Fruit fly (Drosophila melanogaster) whole organism, embryonic: ENCODE results near the gene CG12594.

Experiments
- Bteb2 ChIP-seq: fragments of 200-800 bp; sonication (Bioruptor generic); optimal IDR thresholded peaks from 2 replicates; lab custom pipeline; 2016; ENCODE audit warnings: missing biosample characterization, missing genetic modification characterization
- CG1024 ChIP-seq: fragments of 200-800 bp; sonication (Bioruptor generic); IDR thresholded peaks from 2 replicates; pipeline ENCODE4 v1.3.6; 2022; ENCODE audit warnings: missing biosample characterization, missing genetic modification characterization
- CG10462 ChIP-seq: fragments of 200-800 bp; sonication (Bioruptor generic); optimal IDR thresholded peaks from 2 replicates; lab custom pipeline; 2016; ENCODE audit warnings: missing biosample characterization, missing genetic modification characterization
- CG10959 ChIP-seq: fragments of 200-800 bp; sonication (Bioruptor generic); IDR thresholded peaks from 2 replicates; pipeline ENCODE4 v1.3.6; 2022; ENCODE audit warnings: missing biosample characterization, missing genetic modification characterization
- CG11504 ChIP-seq: fragments of 200-800 bp; sonication (Bioruptor generic); optimal IDR thresholded peaks from 3 replicates; lab custom pipeline; 2019; ENCODE audit warnings: missing biosample characterization, mild to moderate bottlenecking, missing genetic modification characterization, moderate library complexity
- CG12155 ChIP-seq: fragments of 200-800 bp; sonication (Bioruptor generic); optimal IDR thresholded peaks from 3 replicates; lab custom pipeline; 2016; ENCODE audit warnings: missing biosample characterization, missing genetic modification characterization
- CG13424 ChIP-seq: fragments of 200-800 bp; sonication (Bioruptor generic); optimal IDR thresholded peaks from 2 replicates; lab custom pipeline; 2019; ENCODE audit warnings: missing biosample characterization, mild to moderate bottlenecking, missing genetic modification characterization, moderate library complexity
- CG13775 ChIP-seq: fragments of 200-800 bp; sonication (Bioruptor generic); optimal IDR thresholded peaks from 3 replicates; lab custom pipeline; 2017; ENCODE audit warnings: missing biosample characterization, mild to moderate bottlenecking, missing genetic modification characterization
- CG15479 ChIP-seq: fragments of 200-800 bp; sonication (Bioruptor generic); optimal IDR thresholded peaks from 3 replicates; lab custom pipeline; 2019; ENCODE audit warnings: missing biosample characterization, mild to moderate bottlenecking, missing genetic modification characterization, moderate library complexity
- CG15696 ChIP-seq: fragments of 200-800 bp; sonication (Bioruptor generic); optimal IDR thresholded peaks from 2 replicates; lab custom pipeline; 2019; ENCODE audit warnings: missing biosample characterization, mild to moderate bottlenecking, missing genetic modification characterization, moderate library complexity
- CG1602 ChIP-seq: fragments of 200-800 bp; sonication (Bioruptor generic); optimal IDR thresholded peaks from 3 replicates; lab custom pipeline; 2016; ENCODE audit warnings: missing biosample characterization, missing genetic modification characterization
- CG16779 ChIP-seq: fragments of 200-800 bp; sonication (Bioruptor generic); IDR thresholded peaks from 2 replicates; pipeline ENCODE4 v1.3.6; 2022; ENCODE audit warnings: missing biosample characterization, missing genetic modification characterization
- CG18599 ChIP-seq: fragments of 200-800 bp; sonication (Bioruptor generic); optimal IDR thresholded peaks from 3 replicates; lab custom pipeline; 2017; ENCODE audit warnings: missing biosample characterization, missing genetic modification characterization, mild to moderate bottlenecking, moderate library complexity, missing genetic modification reagents
- CG18619 ChIP-seq: fragments of 200-800 bp; sonication (Bioruptor generic); optimal IDR thresholded peaks from 3 replicates; lab custom pipeline; 2017; ENCODE audit warnings: missing biosample characterization, mild to moderate bottlenecking, missing genetic modification characterization
- CG31365 ChIP-seq: fragments of 200-800 bp; sonication (Bioruptor generic); optimal IDR thresholded peaks from 2 replicates; lab custom pipeline; 2018; ENCODE audit warnings: missing biosample characterization, mild to moderate bottlenecking, missing genetic modification characterization
- CG42726 ChIP-seq: fragments of 200-800 bp; sonication (Bioruptor generic); IDR thresholded peaks from 2 replicates; pipeline ENCODE4 v1.3.6; 2022; ENCODE audit warnings: missing biosample characterization, missing genetic modification characterization; ENCODE audit not compliant: partially characterized antibody
- CG4328 ChIP-seq: fragments of 200-800 bp; sonication (Bioruptor generic); optimal IDR thresholded peaks from 3 replicates; lab custom pipeline; 2017; ENCODE audit warnings: missing biosample characterization, missing genetic modification reagents, missing genetic modification characterization
- CG4424 ChIP-seq: fragments of 200-800 bp; sonication (Bioruptor generic); optimal IDR thresholded peaks from 3 replicates; lab custom pipeline; 2016; ENCODE audit warnings: missing biosample characterization, missing genetic modification characterization
- CG6854 ChIP-seq: fragments of 200-800 bp; sonication (Bioruptor generic); optimal IDR thresholded peaks from 3 replicates; lab custom pipeline; 2017; ENCODE audit warnings: missing biosample characterization, mild to moderate bottlenecking, missing genetic modification characterization
- CrebB ChIP-seq: fragments of 200-800 bp; sonication (Bioruptor generic); optimal IDR thresholded peaks from 3 replicates; lab custom pipeline; 2018; ENCODE audit warnings: missing biosample characterization, mild to moderate bottlenecking, missing genetic modification characterization
- Deaf1 ChIP-seq: fragments of 200-800 bp; optimal IDR thresholded peaks from 3 replicates; lab custom pipeline; 2019; ENCODE audit warnings: missing biosample characterization, mild to moderate bottlenecking, missing genetic modification characterization, moderate library complexity
- Doc2 ChIP-seq: fragments of 200-800 bp; sonication (Bioruptor generic); IDR thresholded peaks from 2 replicates; pipeline ENCODE4 v1.3.6; 2022; ENCODE audit warnings: missing biosample characterization, missing genetic modification characterization
- Eip74EF ChIP-seq, 2 experiments: fragments of 200-800 bp in 1 of 2; fragments of >200 bp in 1 of 2; sonication (Bioruptor generic) in 1 of 2; optimal IDR thresholded peaks; 2 replicates each; lab custom pipeline; 2017 to 2019; ENCODE audit warnings: missing biosample characterization in 2 of 2, missing genetic modification characterization in 2 of 2, mild to moderate bottlenecking in 1 of 2, moderate library complexity in 1 of 2
- Fer3 ChIP-seq: fragments of 200-800 bp; sonication (Bioruptor generic); optimal IDR thresholded peaks from 2 replicates; lab custom pipeline; 2018; ENCODE audit warnings: missing biosample characterization, mild to moderate bottlenecking, missing genetic modification characterization, moderate library complexity
- HLH4C ChIP-seq: fragments of 200-800 bp; sonication (Bioruptor generic); IDR thresholded peaks from 3 replicates; pipeline ENCODE4 v1.3.6; 2022; ENCODE audit warnings: missing biosample characterization, missing genetic modification characterization; ENCODE audit not compliant: partially characterized antibody
- HLH54F ChIP-seq: fragments of 200-800 bp; sonication (Bioruptor generic); optimal IDR thresholded peaks from 3 replicates; lab custom pipeline; 2016; ENCODE audit warnings: missing biosample characterization, missing genetic modification characterization
- Hmx ChIP-seq: fragments of 200-800 bp; sonication (Bioruptor generic); optimal IDR thresholded peaks from 2 replicates; lab custom pipeline; 2016; ENCODE audit warnings: missing biosample characterization, missing genetic modification characterization
- NfI ChIP-seq: fragments of 200-800 bp; sonication (Bioruptor generic); optimal IDR thresholded peaks from 3 replicates; lab custom pipeline; 2018; ENCODE audit warnings: missing biosample characterization, mild to moderate bottlenecking, missing genetic modification characterization, moderate library complexity
- Pdp1 ChIP-seq, 2 experiments: fragments of 200-800 bp; sonication (Bioruptor generic); optimal IDR thresholded peaks; 3 replicates each; lab custom pipeline; 2016; ENCODE audit warnings: missing biosample characterization in 2 of 2, missing genetic modification characterization in 2 of 2, mild to moderate bottlenecking in 1 of 2, moderate library complexity in 1 of 2
- Poxn ChIP-seq: fragments of 200-800 bp; sonication (Bioruptor generic); IDR thresholded peaks from 2 replicates; pipeline ENCODE4 v1.3.6; 2022; ENCODE audit warnings: missing biosample characterization, missing genetic modification characterization
- aop ChIP-seq: fragments of 200-800 bp; sonication (Bioruptor generic); IDR thresholded peaks from 2 replicates; pipeline ENCODE4 v1.3.6; 2022; ENCODE audit warnings: missing biosample characterization, missing genetic modification characterization
- az2 ChIP-seq: fragments of 200-800 bp; sonication (Bioruptor generic); optimal IDR thresholded peaks from 3 replicates; lab custom pipeline; 2016; ENCODE audit warnings: missing biosample characterization, missing genetic modification characterization
- chm ChIP-seq: fragments of 200-800 bp; sonication (Bioruptor generic); IDR thresholded peaks from 2 replicates; pipeline ENCODE4 v1.3.6; 2022; ENCODE audit warnings: missing biosample characterization, missing genetic modification characterization
- emc ChIP-seq: fragments of 200-800 bp; sonication (Bioruptor generic); optimal IDR thresholded peaks from 2 replicates; lab custom pipeline; 2016; ENCODE audit warnings: missing biosample characterization, missing genetic modification characterization
- exex ChIP-seq: fragments of 200-800 bp; sonication (Bioruptor generic); optimal IDR thresholded peaks from 4 replicates; lab custom pipeline; 2018; ENCODE audit warnings: missing biosample characterization, mild to moderate bottlenecking, missing genetic modification characterization, moderate library complexity
- eyg ChIP-seq: fragments of 200-800 bp; sonication (Bioruptor generic); optimal IDR thresholded peaks from 3 replicates; lab custom pipeline; 2016; ENCODE audit warnings: missing biosample characterization, missing genetic modification characterization
- gcm ChIP-seq: fragments of 200-800 bp; sonication (Bioruptor generic); optimal IDR thresholded peaks from 2 replicates; lab custom pipeline; 2019; ENCODE audit warnings: missing biosample characterization, mild to moderate bottlenecking, missing genetic modification characterization, moderate library complexity
- gsb ChIP-seq: fragments of 200-800 bp; sonication (Bioruptor generic); IDR thresholded peaks from 2 replicates; pipeline ENCODE4 v1.3.6; 2022; ENCODE audit warnings: missing biosample characterization, missing genetic modification characterization
- kah ChIP-seq: fragments of 200-800 bp; sonication (Bioruptor generic); optimal IDR thresholded peaks from 2 replicates; lab custom pipeline; 2018; ENCODE audit warnings: missing biosample characterization, mild to moderate bottlenecking, missing genetic modification characterization
- nerfin-2 ChIP-seq: fragments of 200-800 bp; sonication (Bioruptor generic); IDR thresholded peaks from 2 replicates; pipeline ENCODE4 v1.3.6; 2022; ENCODE audit warnings: missing biosample characterization, missing genetic modification characterization; ENCODE audit not compliant: partially characterized antibody
- pzg ChIP-seq: fragments of 200-800 bp; sonication (Bioruptor generic); optimal IDR thresholded peaks from 3 replicates; lab custom pipeline; 2018; ENCODE audit warnings: missing biosample characterization, mild to moderate bottlenecking, missing genetic modification characterization, moderate library complexity
- repo ChIP-seq: fragments of 200-800 bp; sonication (Bioruptor generic); optimal IDR thresholded peaks from 2 replicates; lab custom pipeline; 2016; ENCODE audit warnings: missing biosample characterization, missing genetic modification characterization
- salm ChIP-seq: fragments of 200-800 bp; sonication (Bioruptor generic); optimal IDR thresholded peaks from 2 replicates; lab custom pipeline; 2018; ENCODE audit warnings: missing biosample characterization, mild to moderate bottlenecking, missing genetic modification characterization
- schlank ChIP-seq: fragments of 200-800 bp; sonication (Bioruptor generic); optimal IDR thresholded peaks from 2 replicates; lab custom pipeline; 2018; ENCODE audit warnings: missing biosample characterization, mild to moderate bottlenecking, missing genetic modification characterization
- slou ChIP-seq: fragments of 200-800 bp; sonication (Bioruptor generic); optimal IDR thresholded peaks from 3 replicates; lab custom pipeline; 2016; ENCODE audit warnings: missing biosample characterization, missing genetic modification characterization
- sqz ChIP-seq: fragments of 200-800 bp; sonication (Bioruptor generic); optimal IDR thresholded peaks from 3 replicates; lab custom pipeline; 2018; ENCODE audit warnings: missing biosample characterization, mild to moderate bottlenecking, missing genetic modification characterization
- ssp ChIP-seq: fragments of 200-800 bp; sonication (Bioruptor generic); IDR thresholded peaks from 2 replicates; pipeline ENCODE4 v1.3.6; 2022; ENCODE audit warnings: missing biosample characterization, missing genetic modification characterization
- wek ChIP-seq: fragments of 200-800 bp; sonication (Bioruptor generic); optimal IDR thresholded peaks from 3 replicates; lab custom pipeline; 2018; ENCODE audit warnings: missing biosample characterization, mild to moderate bottlenecking, missing genetic modification characterization, moderate library complexity
- yki ChIP-seq: fragments of >200 bp; optimal IDR thresholded peaks from 3 replicates; lab custom pipeline; 2018

CG12594 gene

dm6 chr3R:11760669-11761387 is 39.3 kb downstream of the CG12594 start (continued):
- TF ChIP-seq repo (GFP tag; lab: Kevin White, UChicago) (peak; percentile 100), Fer3 (tag; lab: Kevin White, UChicago) (peak; percentile 100), kah (GFP tag; lab: Kevin White, UChicago) (peak; percentile 99), gsb (GFP tag; lab: Robert Waterston, UW) (no peak), CG10462 (GFP tag; lab: Kevin White, UChicago) (peak; percentile 100), exex (tag; lab: Kevin White, UChicago) (peak; percentile 98), CG10959 (GFP tag; lab: Robert Waterston, UW) (no peak), nerfin-2 (GFP tag; lab: Robert Waterston, UW) (no peak), CG6854 (peak; percentile 99), schlank (tag; lab: Kevin White, UChicago) (peak; percentile 100), yki (peak; percentile 69), Doc2 (no peak), wek (GFP tag; lab: Kevin White, UChicago) (peak; percentile 98), CG4424 (GFP tag; lab: Kevin White, UChicago) (peak; percentile 100), CG18599 (GFP tag; lab: Kevin White, UChicago) (peak; percentile 100), ssp (GFP tag; lab: Robert Waterston, UW) (no peak), sqz (GFP tag; lab: Kevin White, UChicago) (peak; percentile 100), CG4328 (GFP tag; lab: Kevin White, UChicago) (peak; percentile 100), Bteb2 (GFP tag; lab: Kevin White, UChicago) (peak; percentile 100), Pdp1 (GFP tag; optimal IDR thresholded peaks at IDR 0.05; lab: Kevin White, UChicago) (peak; percentile 100), Deaf1 (tag; lab: Kevin White, UChicago) (peak; percentile 93), pzg (peak; percentile 62), HLH54F (GFP tag; lab: Kevin White, UChicago) (peak; percentile 100), CG42726 (no peak), Hmx (GFP tag; lab: Kevin White, UChicago) (peak; percentile 99), CG13775 (peak; percentile 100), NfI (GFP tag; lab: Kevin White, UChicago) (peak; percentile 100), salm (tag; lab: Kevin White, UChicago) (peak; percentile 99), slou (GFP tag; lab: Kevin White, UChicago) (peak; percentile 99), HLH4C (no peak), az2 (peak; percentile 100), gcm (peak; percentile 100), CG1024 (GFP tag; lab: Robert Waterston, UW) (no peak), CG11504 (peak; percentile 99), chm (no peak), CG12155 (peak; percentile 99), CG13424 (tag; lab: Kevin White, UChicago) (peak; percentile 100), CrebB (tag; lab: Kevin White, UChicago) (peak; percentile 100), aop (GFP tag; lab: Robert Waterston, UW) (no peak), emc (GFP tag; lab: Kevin White, UChicago) (peak; percentile 100), CG31365 (tag; lab: Kevin White, UChicago) (peak; percentile 96), CG15696 (peak; percentile 100), CG18619 (GFP tag; lab: Kevin White, UChicago) (peak; percentile 100), CG16779 (GFP tag; lab: Robert Waterston, UW) (no peak), CG1602 (GFP tag; lab: Kevin White, UChicago) (peak; percentile 100), eyg (GFP tag; lab: Kevin White, UChicago) (peak; percentile 100), CG15479 (peak; percentile 82), Poxn (GFP tag; lab: Robert Waterston, UW) (no peak), Eip74EF (GFP tag; optimal IDR thresholded peaks at IDR 0.05; lab: Kevin White, UChicago) (peak; percentile 47 to 99)
